Worm (Caenorhabditis elegans): Measurements from ENCODE around the gene R07E3.4.

Gene R07E3.4

DNA sequence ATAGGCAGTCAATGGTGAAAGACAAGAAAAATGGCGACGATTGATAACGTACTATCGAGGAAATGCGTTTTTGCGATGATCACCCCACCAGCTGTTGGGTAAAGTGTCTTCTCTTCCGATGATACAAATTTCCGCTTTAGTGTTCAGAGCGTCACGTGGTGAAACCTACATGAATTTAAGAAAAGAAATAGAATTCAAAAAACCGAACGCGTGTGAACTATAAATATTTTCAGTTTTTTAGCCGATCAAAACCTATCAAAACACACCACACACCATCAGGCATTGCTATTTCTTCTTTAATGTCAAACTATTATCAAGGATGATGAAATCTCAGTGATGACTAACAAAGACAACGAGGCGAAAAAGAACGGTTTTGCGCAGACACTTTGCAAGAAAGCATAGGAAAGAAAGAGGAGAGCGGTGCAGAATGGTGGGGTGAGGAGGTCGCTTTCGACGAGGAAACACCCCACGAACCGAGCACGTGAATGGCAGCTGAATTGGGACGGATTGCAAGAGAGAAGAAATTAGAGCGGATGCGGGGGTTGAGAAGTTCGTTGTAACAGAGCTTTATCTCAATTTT lies 1.0 kb downstream of the R07E3.4 start (continued):
- TF ChIP-seq somi-1 (GFP tag; optimal IDR thresholded peaks at IDR 0.05) (no peak), let-526 (GFP tag; IDR thresholded peaks at IDR 0.05) (no peak), bed-1 (GFP tag; IDR thresholded peaks at IDR 0.05) (no peak), T07F8.4 (tag; optimal IDR thresholded peaks at IDR 0.05) (no peak), gei-17 (GFP tag; optimal IDR thresholded peaks at IDR 0.05) (peak; percentile 23)

DNA sequence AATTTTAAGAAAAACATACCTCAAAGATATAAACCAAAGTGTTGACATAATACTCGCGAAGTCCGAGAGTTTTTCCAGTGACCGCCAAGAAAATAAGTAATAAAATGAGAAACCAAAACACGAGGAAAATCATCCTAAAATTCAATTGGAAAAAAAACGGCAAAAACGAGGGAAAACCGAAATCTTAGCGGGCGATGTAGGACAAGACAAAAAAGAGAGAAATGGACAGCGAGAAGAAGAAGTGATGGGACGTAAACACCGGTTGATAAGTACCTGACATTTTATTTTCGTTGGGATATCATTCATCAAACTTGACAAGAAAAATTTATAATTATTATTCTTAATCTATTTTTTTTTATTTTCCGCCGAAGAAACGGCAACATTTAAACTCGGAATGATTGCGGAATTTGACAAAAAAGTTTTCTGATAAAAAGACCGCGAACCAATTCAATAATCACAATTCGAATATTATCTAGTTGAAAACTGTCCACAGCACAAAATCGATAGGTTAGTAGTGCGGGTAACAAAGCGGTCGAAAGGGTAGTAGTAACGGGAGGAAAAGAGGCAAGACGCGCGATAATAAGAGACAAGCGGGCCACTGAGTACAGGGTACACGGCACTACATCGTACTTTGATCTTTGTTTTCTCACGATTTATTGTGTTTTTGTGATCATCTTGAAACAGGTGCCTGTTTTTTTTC lies 5.7 kb downstream of the R07E3.4 start, which contains the start of gene acl-5:
Gene acl-5, minus strand, starts transcription at position 134 of the 700 bp plus-strand sequence.
- no peak for TF ChIP-seq snpc-1.3 (tag; optimal IDR thresholded peaks at IDR 0.05; ENCODE audit: insufficient read depth)
- peak; percentile 1 for TF ChIP-seq F23B12.7 (tag; optimal IDR thresholded peaks at IDR 0.05; ENCODE audit: insufficient read depth)
- TF ChIP-seq F52B5.7 (tag; optimal IDR thresholded peaks at IDR 0.05) = no peak
- no peak for TF ChIP-seq ztf-22 (GFP tag; optimal IDR thresholded peaks at IDR 0.05)
- TF ChIP-seq nfya-2 (GFP tag; IDR thresholded peaks at IDR 0.05) = no peak
- no peak for TF ChIP-seq ztf-3 (GFP tag; optimal IDR thresholded peaks at IDR 0.05)
- TF ChIP-seq rpc-1 (optimal IDR thresholded peaks at IDR 0.05) = no peak
- TF ChIP-seq rpc-1 (tag; optimal IDR thresholded peaks at IDR 0.05) = no peak
- TF ChIP-seq sea-2 (GFP tag; IDR thresholded peaks at IDR 0.05) = no peak
- no peak for TF ChIP-seq ceh-40 (GFP tag; IDR thresholded peaks at IDR 0.05)
- no peak for TF ChIP-seq dpl-1 (GFP tag; optimal IDR thresholded peaks at IDR 0.05)
- TF ChIP-seq T26A5.8 (tag; optimal IDR thresholded peaks at IDR 0.05) = no peak
- TF ChIP-seq nhr-80 (tag; optimal IDR thresholded peaks at IDR 0.05) = peak; percentile 50
- TF ChIP-seq cebp-2 (GFP tag; IDR thresholded peaks at IDR 0.05) = no peak

DNA sequence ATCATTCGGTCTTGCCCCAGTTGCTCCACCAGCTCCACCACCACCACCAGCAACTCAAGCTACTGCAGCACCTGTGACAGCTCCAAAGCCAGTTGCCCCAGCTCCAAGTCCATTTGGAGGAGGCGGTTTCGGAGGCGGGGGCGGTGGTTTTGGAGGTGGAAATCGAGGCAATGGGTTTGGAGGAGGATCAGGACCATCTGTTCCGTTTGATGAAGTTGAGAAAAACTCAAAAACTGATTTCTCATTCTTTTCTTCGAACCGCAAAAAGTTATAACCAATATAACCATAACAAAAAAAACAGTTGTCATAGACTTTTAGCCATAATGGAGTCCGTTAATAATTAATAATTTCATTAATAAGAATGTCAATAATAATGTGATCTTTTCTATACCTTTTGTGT lies 11.8 kb downstream of the R07E3.4 start:
- TF ChIP-seq Y79H2A.3 (GFP tag; conservative IDR thresholded peaks at IDR 0.05) = no peak
- TF ChIP-seq mcd-1 (GFP tag; IDR thresholded peaks at IDR 0.05) = no peak
- peak; percentile 40; the same call in 1 of the 2 replicates for TF ChIP-seq egrh-3 (GFP tag; IDR thresholded peaks at IDR 0.05)
- TF ChIP-seq cebp-2 (GFP tag; IDR thresholded peaks at IDR 0.05) = 0 out of 2 replicates have a peak, but pooled peaks have one; percentile 25
- TF ChIP-seq lin-40 (tag; optimal IDR thresholded peaks at IDR 0.05) = no peak
- TF ChIP-seq unc-130 (GFP tag; optimal IDR thresholded peaks at IDR 0.05) = no peak
- TF ChIP-seq F22D6.2 (tag; optimal IDR thresholded peaks at IDR 0.05) = no peak
- TF ChIP-seq dpl-1 (GFP tag; optimal IDR thresholded peaks at IDR 0.05) = no peak
- TF ChIP-seq sea-2 (GFP tag; IDR thresholded peaks at IDR 0.05) = no peak
- no peak for TF ChIP-seq F37B4.10 (GFP tag; IDR thresholded peaks at IDR 0.05)

DNA sequence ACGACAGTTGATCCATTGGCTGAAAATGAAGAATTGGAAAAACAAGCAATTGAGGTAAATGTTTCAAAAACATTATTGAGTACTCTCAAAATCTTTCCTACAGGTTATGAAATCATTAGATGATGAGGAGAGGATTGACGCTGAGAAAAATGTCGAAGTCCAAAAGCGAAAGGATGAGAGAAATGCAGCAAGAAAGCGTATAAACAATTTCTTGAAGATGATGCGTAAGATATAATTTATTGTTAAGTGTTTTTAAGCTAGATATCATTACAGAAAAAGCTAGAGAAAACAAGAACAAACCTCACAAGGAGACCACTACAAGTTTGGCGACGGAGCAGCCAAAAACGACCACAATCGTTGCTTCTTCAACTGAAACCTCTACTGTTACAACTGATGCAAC lies 13.5 kb downstream of the R07E3.4 start:
- TF ChIP-seq Y53G8AR.9 (GFP tag; conservative IDR thresholded peaks at IDR 0.05) (no peak), nhr-179 (tag; optimal IDR thresholded peaks at IDR 0.05) (no peak), nfya-2 (GFP tag; IDR thresholded peaks at IDR 0.05) (no peak), ets-4 (GFP tag; optimal IDR thresholded peaks at IDR 0.05) (no peak), B0336.3 (GFP tag; IDR thresholded peaks at IDR 0.05) (no peak), F10E7.11 (tag; optimal IDR thresholded peaks at IDR 0.05) (no peak), F39B2.1 (GFP tag; IDR thresholded peaks at IDR 0.05) (no peak), ztf-25 (GFP tag; IDR thresholded peaks at IDR 0.05) (no peak), egrh-3 (GFP tag; IDR thresholded peaks at IDR 0.05) (no peak), mel-28 (tag; optimal IDR thresholded peaks at IDR 0.05; ENCODE audit: borderline replicate concordance) (no peak), ztf-22 (GFP tag; optimal IDR thresholded peaks at IDR 0.05) (no peak), C17E4.6 (GFP tag; IDR thresholded peaks at IDR 0.05) (no peak), nhr-90 (tag; optimal IDR thresholded peaks at IDR 0.05) (no peak), mxl-1 (tag; optimal IDR thresholded peaks at IDR 0.05) (no peak), sptf-2 (GFP tag; optimal IDR thresholded peaks at IDR 0.05) (no peak), ceh-58 (GFP tag; IDR thresholded peaks at IDR 0.05) (no peak), lag-1 (GFP tag; IDR thresholded peaks at IDR 0.05) (no peak), F49E8.2 (tag; optimal IDR thresholded peaks at IDR 0.05; ENCODE audit: insufficient read depth) (no peak), ccch-3 (GFP tag; optimal IDR thresholded peaks at IDR 0.05) (no peak), bed-1 (GFP tag; IDR thresholded peaks at IDR 0.05) (no peak)

Measured in whole organism, young adult.